Fruit fly (Drosophila melanogaster) whole organism, pupa: Measurements from ENCODE around the gene Rdh.

Experiments
- CG10348 ChIP-seq: fragments of 200-800 bp; sonication (Bioruptor generic); IDR thresholded peaks from 2 replicates; pipeline ENCODE4 v1.3.6; 2022; ENCODE audit warnings: missing biosample characterization, missing genetic modification characterization
- CG12605 ChIP-seq: fragments of 200-800 bp; sonication (Bioruptor generic); IDR thresholded peaks from 2 replicates; pipeline ENCODE4 v1.3.6; 2022; ENCODE audit warnings: missing biosample characterization, missing genetic modification characterization
- CG13204 ChIP-seq: fragments of 200-800 bp; sonication (Bioruptor generic); optimal IDR thresholded peaks from 2 replicates; lab custom pipeline; 2018; ENCODE audit warnings: missing biosample characterization, mild to moderate bottlenecking, missing genetic modification characterization, moderate library complexity
- CG14655 ChIP-seq: fragments of 200-800 bp; sonication (Bioruptor generic); optimal IDR thresholded peaks from 3 replicates; lab custom pipeline; 2017; ENCODE audit warnings: mild to moderate bottlenecking, missing biosample characterization, missing genetic modification reagents, missing genetic modification characterization
- CG15710 ChIP-seq: fragments of 200-800 bp; sonication (Bioruptor generic); optimal IDR thresholded peaks from 2 replicates; lab custom pipeline; 2018; ENCODE audit warnings: missing biosample characterization, mild to moderate bottlenecking, missing genetic modification characterization, moderate library complexity
- CG17806 ChIP-seq: fragments of 200-800 bp; sonication (Bioruptor generic); optimal IDR thresholded peaks from 2 replicates; lab custom pipeline; 2018; ENCODE audit warnings: missing biosample characterization, mild to moderate bottlenecking, missing genetic modification characterization, moderate library complexity
- CG32121 ChIP-seq: fragments of 200-800 bp; sonication (Bioruptor generic); IDR thresholded peaks from 2 replicates; pipeline ENCODE4 v1.3.6; 2022; ENCODE audit warnings: missing biosample characterization, missing genetic modification characterization
- CG34367 ChIP-seq: fragments of 200-800 bp; sonication (Bioruptor generic); optimal IDR thresholded peaks from 2 replicates; lab custom pipeline; 2018; ENCODE audit warnings: missing biosample characterization, mild to moderate bottlenecking, missing genetic modification characterization
- CG4496 ChIP-seq: fragments of 200-800 bp; sonication (Bioruptor generic); IDR thresholded peaks from 3 replicates; pipeline ENCODE4 v1.3.6; 2022; ENCODE audit warnings: missing biosample characterization, missing genetic modification characterization
- CG8159 ChIP-seq: fragments of 200-800 bp; sonication (Bioruptor generic); optimal IDR thresholded peaks from 3 replicates; lab custom pipeline; 2018; ENCODE audit warnings: missing biosample characterization, mild to moderate bottlenecking, missing genetic modification characterization, moderate library complexity
- CG8301 ChIP-seq: fragments of 200-800 bp; sonication (Bioruptor generic); optimal IDR thresholded peaks from 2 replicates; lab custom pipeline; 2018; ENCODE audit warnings: missing biosample characterization, mild to moderate bottlenecking, missing genetic modification characterization
- CG9948 ChIP-seq: fragments of 200-800 bp; sonication (Bioruptor generic); optimal IDR thresholded peaks from 2 replicates; lab custom pipeline; 2018; ENCODE audit warnings: missing biosample characterization, mild to moderate bottlenecking, missing genetic modification characterization, moderate library complexity
- D1 ChIP-seq: fragments of 200-800 bp; sonication (Bioruptor generic); optimal IDR thresholded peaks from 2 replicates; lab custom pipeline; 2018; ENCODE audit warnings: missing biosample characterization, mild to moderate bottlenecking, missing genetic modification characterization, moderate library complexity
- Ets98B ChIP-seq: fragments of 200-800 bp; sonication (Bioruptor generic); IDR thresholded peaks from 2 replicates; pipeline ENCODE4 v1.3.6; 2022; ENCODE audit warnings: missing biosample characterization, missing genetic modification characterization
- Pif1A ChIP-seq: fragments of 200-800 bp; sonication (Bioruptor generic); optimal IDR thresholded peaks from 3 replicates; lab custom pipeline; 2016; ENCODE audit warnings: missing biosample characterization, missing genetic modification characterization
- Pif1B ChIP-seq: fragments of 200-800 bp; sonication (Bioruptor generic); optimal IDR thresholded peaks from 3 replicates; lab custom pipeline; 2016; ENCODE audit warnings: missing biosample characterization, missing genetic modification characterization
- Snoo ChIP-seq: fragments of 200-800 bp; sonication (Bioruptor generic); optimal IDR thresholded peaks from 3 replicates; lab custom pipeline; 2017; ENCODE audit warnings: missing biosample characterization, mild to moderate bottlenecking, missing genetic modification characterization, inconsistent platforms
- fd96Ca ChIP-seq: fragments of 200-800 bp; sonication (Bioruptor generic); IDR thresholded peaks from 3 replicates; pipeline ENCODE4 v1.3.6; 2022; ENCODE audit warnings: missing biosample characterization, missing genetic modification characterization
- gl ChIP-seq: fragments of 200-800 bp; sonication (Bioruptor generic); optimal IDR thresholded peaks from 2 replicates; lab custom pipeline; 2018; ENCODE audit warnings: missing biosample characterization, mild to moderate bottlenecking, missing genetic modification characterization
- rn ChIP-seq: fragments of 200-800 bp; sonication (Bioruptor generic); IDR thresholded peaks from 2 replicates; pipeline ENCODE4 v1.3.6; 2022; ENCODE audit warnings: missing biosample characterization, missing genetic modification characterization

Rdh gene

DNA sequence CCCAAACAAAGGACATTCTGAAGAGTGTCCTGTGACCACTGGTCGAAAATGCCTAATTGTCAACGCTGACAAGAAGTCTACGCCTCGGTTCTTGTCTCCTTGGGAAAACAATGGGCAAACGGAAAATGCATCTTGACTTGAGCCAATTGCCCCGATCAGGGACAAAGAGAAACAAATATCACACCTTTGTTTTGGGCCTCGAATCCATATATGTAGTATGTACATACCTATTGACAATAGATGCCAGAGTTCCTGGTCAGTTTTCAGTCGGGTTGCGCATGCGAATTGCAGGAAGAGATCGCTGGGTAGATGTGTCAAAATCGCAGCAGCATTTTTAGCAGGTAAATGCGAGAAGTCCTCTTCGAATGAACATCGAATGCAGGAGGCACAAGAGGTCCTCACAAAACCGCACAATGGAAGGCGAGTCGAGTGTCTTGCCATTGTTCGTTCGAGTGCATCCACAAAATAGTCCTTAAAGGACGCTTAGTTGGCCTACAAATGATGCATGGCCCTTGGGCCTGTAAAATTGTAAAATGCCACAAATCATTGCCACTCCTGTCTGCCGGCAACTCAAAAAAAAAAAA, 23.5 kb downstream of the Rdh start:
- TF ChIP-seq Pif1B: no peak
- no peak for TF ChIP-seq gl (tag; lab: Kevin White, UChicago)
- no peak for TF ChIP-seq CG9948 (tag; lab: Kevin White, UChicago)
- TF ChIP-seq Pif1A (GFP tag; lab: Kevin White, UChicago): no peak
- TF ChIP-seq D1 (tag; lab: Kevin White, UChicago): no peak
- no peak for TF ChIP-seq Ets98B (GFP tag; lab: Robert Waterston, UW)

dm6 chr3L:3849763-3850162, 24.5 kb downstream of the Rdh start:
- no peak for TF ChIP-seq Pif1A (GFP tag; lab: Kevin White, UChicago)
- TF ChIP-seq CG8159: no peak
- no peak for TF ChIP-seq gl (tag; lab: Kevin White, UChicago)
- TF ChIP-seq Snoo (tag; lab: Kevin White, UChicago): no peak
- TF ChIP-seq CG10348 (GFP tag; lab: Robert Waterston, UW): no peak
- TF ChIP-seq CG12605 (GFP tag; lab: Robert Waterston, UW): no peak
- TF ChIP-seq CG14655: no peak
- no peak for TF ChIP-seq CG32121 (GFP tag; lab: Robert Waterston, UW)
- TF ChIP-seq CG15710 (tag; lab: Kevin White, UChicago): no peak
- no peak for TF ChIP-seq Pif1B
- TF ChIP-seq CG9948 (tag; lab: Kevin White, UChicago): no peak
- no peak for TF ChIP-seq fd96Ca (GFP tag; lab: Robert Waterston, UW)
- TF ChIP-seq CG17806 (tag; lab: Kevin White, UChicago): no peak
- TF ChIP-seq CG13204 (GFP tag; lab: Kevin White, UChicago): no peak

DNA sequence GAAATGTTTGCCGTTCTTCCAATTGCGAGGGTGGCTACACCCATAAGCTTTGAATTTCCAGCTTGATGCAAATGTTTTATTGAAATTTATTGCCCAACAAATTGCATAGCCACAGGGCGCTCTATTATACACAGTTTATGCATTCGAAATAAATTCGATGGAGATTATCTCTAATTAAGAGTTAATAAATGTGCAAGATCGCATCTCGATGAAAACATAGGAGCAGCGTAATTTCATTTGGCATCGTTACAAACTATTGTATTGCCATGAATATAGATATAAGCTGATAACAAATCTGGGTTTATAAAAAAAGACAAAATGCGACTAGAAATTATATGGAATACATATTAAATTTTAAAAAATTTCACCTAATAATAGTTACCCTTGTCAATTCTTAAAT, 25.2 kb downstream of the Rdh start:
- TF ChIP-seq Snoo (tag; lab: Kevin White, UChicago): no peak
- no peak for TF ChIP-seq Ets98B (GFP tag; lab: Robert Waterston, UW)
- TF ChIP-seq rn (GFP tag; lab: Robert Waterston, UW): no peak
- no peak for TF ChIP-seq D1 (tag; lab: Kevin White, UChicago)
- TF ChIP-seq CG9948 (tag; lab: Kevin White, UChicago): no peak
- no peak for TF ChIP-seq CG13204 (GFP tag; lab: Kevin White, UChicago)
- TF ChIP-seq CG8159: no peak
- TF ChIP-seq CG10348 (GFP tag; lab: Robert Waterston, UW): no peak
- TF ChIP-seq CG17806 (tag; lab: Kevin White, UChicago): no peak
- no peak for TF ChIP-seq gl (tag; lab: Kevin White, UChicago)
- TF ChIP-seq CG34367 (tag; lab: Kevin White, UChicago): no peak
- TF ChIP-seq CG12605 (GFP tag; lab: Robert Waterston, UW): no peak
- TF ChIP-seq CG14655: no peak
- TF ChIP-seq Pif1A (GFP tag; lab: Kevin White, UChicago): no peak
- no peak for TF ChIP-seq CG32121 (GFP tag; lab: Robert Waterston, UW)
- no peak for TF ChIP-seq CG4496 (GFP tag; lab: Robert Waterston, UW)
- TF ChIP-seq CG8301 (tag; lab: Kevin White, UChicago): no peak

DNA sequence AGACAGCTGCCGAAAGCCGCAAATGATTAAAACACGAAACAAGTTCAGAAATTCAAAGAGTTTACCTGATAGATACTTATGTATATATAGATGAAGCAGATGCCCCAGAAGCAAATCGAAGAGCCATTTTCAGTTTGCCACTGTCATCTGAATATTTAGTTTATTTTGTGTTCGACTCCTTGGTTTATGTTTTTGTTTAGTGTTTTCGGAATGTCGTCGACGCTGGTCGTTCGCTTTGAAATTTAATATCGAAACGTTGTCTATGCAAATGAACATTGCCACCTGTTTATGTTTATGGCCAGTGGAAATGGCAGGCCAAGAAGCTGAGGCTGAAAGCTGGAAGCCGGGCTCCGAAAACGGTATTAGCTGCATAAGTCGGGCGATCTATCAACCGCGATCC, 25.8 kb downstream of the Rdh start:
- no peak for TF ChIP-seq CG34367 (tag; lab: Kevin White, UChicago)
- no peak for TF ChIP-seq Ets98B (GFP tag; lab: Robert Waterston, UW)
- TF ChIP-seq CG32121 (GFP tag; lab: Robert Waterston, UW): no peak
- no peak for TF ChIP-seq CG4496 (GFP tag; lab: Robert Waterston, UW)
- no peak for TF ChIP-seq fd96Ca (GFP tag; lab: Robert Waterston, UW)

- peak; percentile 30 for TF ChIP-seq CG34367 (tag; lab: Kevin White, UChicago)
- no peak for TF ChIP-seq fd96Ca (GFP tag; lab: Robert Waterston, UW)
- no peak for TF ChIP-seq Ets98B (GFP tag; lab: Robert Waterston, UW)
- TF ChIP-seq CG10348 (GFP tag; lab: Robert Waterston, UW): no peak
- peak; percentile 59 for TF ChIP-seq CG15710 (tag; lab: Kevin White, UChicago)
- peak; percentile 24 for TF ChIP-seq Pif1B
- peak; percentile 30 for TF ChIP-seq CG9948 (tag; lab: Kevin White, UChicago)
- TF ChIP-seq CG8159: peak; percentile 59
- no peak for TF ChIP-seq D1 (tag; lab: Kevin White, UChicago)
- peak; percentile 17 for TF ChIP-seq Pif1A (GFP tag; lab: Kevin White, UChicago)
- peak; percentile 1 for TF ChIP-seq CG8301 (tag; lab: Kevin White, UChicago)
- no peak for TF ChIP-seq CG4496 (GFP tag; lab: Robert Waterston, UW)
- peak; percentile 40 for TF ChIP-seq CG17806 (tag; lab: Kevin White, UChicago)
These were observed 26.6 kb downstream of the Rdh start for dm6 chr3L:3851847-3852246.

dm6 chr3L:3852842-3853241, 27.6 kb downstream of the Rdh start:
- TF ChIP-seq Pif1A (GFP tag; lab: Kevin White, UChicago) (peak; percentile 37), CG13204 (GFP tag; lab: Kevin White, UChicago) (peak; percentile 68), CG8159 (peak; percentile 73), CG9948 (tag; lab: Kevin White, UChicago) (peak; percentile 45), CG15710 (tag; lab: Kevin White, UChicago) (peak; percentile 83), CG34367 (tag; lab: Kevin White, UChicago) (peak; percentile 81), CG17806 (tag; lab: Kevin White, UChicago) (peak; percentile 55), CG14655 (peak; percentile 30), fd96Ca (GFP tag; lab: Robert Waterston, UW) (no peak), rn (GFP tag; lab: Robert Waterston, UW) (peak; percentile 28; the same call in 1 of the 2 replicates), CG12605 (GFP tag; lab: Robert Waterston, UW) (0 out of 2 replicates have a peak, but pooled peaks have one; percentile 12), Snoo (tag; lab: Kevin White, UChicago) (no peak), CG32121 (GFP tag; lab: Robert Waterston, UW) (no peak), Pif1B (peak; percentile 37), CG10348 (GFP tag; lab: Robert Waterston, UW) (no peak)
